Worm (Caenorhabditis elegans) whole organism, early embryonic: ENCODE results near the gene tag-52.

Experiments
- B0310.2 ChIP-seq: sonication (generic microtip); optimal IDR thresholded peaks from 2 replicates; lab custom pipeline; 2016; ENCODE audit warnings: mild to moderate bottlenecking, missing genetic modification characterization, missing compliant biosample characterization
- F13C5.2 ChIP-seq: sonication (generic microtip); optimal IDR thresholded peaks from 2 replicates; lab custom pipeline; 2017; ENCODE audit warnings: mild to moderate bottlenecking, missing genetic modification characterization, inconsistent platforms, missing compliant biosample characterization
- ama-1 ChIP-seq: fragments of 150-350 bp; optimal IDR thresholded peaks from 2 replicates; lab custom pipeline; 2014
- ceh-13 ChIP-seq: fragments of 200-800 bp; sonication (Bioruptor generic); optimal IDR thresholded peaks from 2 replicates; lab custom pipeline; 2018; ENCODE audit warnings: mild to moderate bottlenecking, missing genetic modification characterization, missing compliant biosample characterization
- flt-1 ChIP-seq: fragments of 200-800 bp; sonication (Bioruptor generic); IDR thresholded peaks from 2 replicates; pipeline ENCODE4 v1.3.6; 2022; ENCODE audit warnings: missing genetic modification characterization, missing compliant biosample characterization
- hmbx-1 ChIP-seq: sonication (generic microtip); optimal IDR thresholded peaks from 2 replicates; lab custom pipeline; 2016; ENCODE audit warnings: mild to moderate bottlenecking, missing genetic modification characterization, missing compliant biosample characterization
- scrt-1 ChIP-seq: fragments of 200-800 bp; sonication (Bioruptor generic); IDR thresholded peaks from 2 replicates; pipeline ENCODE4 v1.3.6; 2022; ENCODE audit warnings: missing genetic modification characterization, missing compliant biosample characterization
- tbx-37 ChIP-seq: fragments of 200-800 bp; sonication (Bioruptor generic); conservative IDR thresholded peaks from 2 replicates; pipeline ENCODE4 v1.3.6; 2022; ENCODE audit warnings: missing genetic modification reagents, missing genetic modification characterization, missing compliant biosample characterization

- TF ChIP-seq ama-1 (lab: Kevin White, UChicago): no peak
- no peak for TF ChIP-seq ceh-13 (GFP tag; lab: Kevin White, UChicago)
- TF ChIP-seq flt-1 (GFP tag; lab: Robert Waterston, UW): no peak
- TF ChIP-seq scrt-1: no peak
- TF ChIP-seq hmbx-1 (tag; lab: Kevin White, UChicago): no peak
- TF ChIP-seq B0310.2 (tag; lab: Kevin White, UChicago): no peak
- TF ChIP-seq tbx-37 (GFP tag; lab: Robert Waterston, UW): no peak
- no peak for TF ChIP-seq F13C5.2 (tag; lab: Kevin White, UChicago)
These were observed 50.3 kb downstream of the tag-52 start, which contains the start of gene vep-2 for ce11 chrX:3628016-3628415.
